Fruit fly (Drosophila melanogaster) whole organism, adult: ENCODE measurements around the gene Spn28B.

ENCODE experiments used
- CG33017 ChIP-seq: fragments of 200-800 bp; sonication (Bioruptor generic); optimal IDR thresholded peaks from 2 replicates; lab custom pipeline; 2018; ENCODE audit warnings: missing biosample characterization, mild to moderate bottlenecking, missing genetic modification characterization, moderate library complexity
- CG5204 ChIP-seq: fragments of 200-800 bp; sonication (Bioruptor generic); optimal IDR thresholded peaks from 2 replicates; lab custom pipeline; 2016; ENCODE audit warnings: missing biosample characterization, missing genetic modification characterization
- Crg-1 ChIP-seq: fragments of 200-800 bp; sonication (Bioruptor generic); optimal IDR thresholded peaks from 2 replicates; lab custom pipeline; 2016; ENCODE audit warnings: missing biosample characterization, missing genetic modification characterization
- Mnt ChIP-seq: fragments of 200-800 bp; sonication (Bioruptor generic); optimal IDR thresholded peaks from 2 replicates; lab custom pipeline; 2016; ENCODE audit warnings: missing biosample characterization, mild to moderate bottlenecking, missing genetic modification characterization
- cic ChIP-seq: fragments of 200-800 bp; sonication (Bioruptor generic); optimal IDR thresholded peaks from 2 replicates; lab custom pipeline; 2017; ENCODE audit warnings: missing biosample characterization, mild to moderate bottlenecking, missing genetic modification characterization, moderate library complexity
- kay ChIP-seq: fragments of 200-800 bp; sonication (Bioruptor generic); peaks from one replicate; lab custom pipeline; 2016; ENCODE audit warnings: missing biosample characterization, missing genetic modification characterization, borderline replicate concordance
- pad ChIP-seq: fragments of 200-800 bp; sonication (Bioruptor generic); optimal IDR thresholded peaks from 3 replicates; lab custom pipeline; 2017; ENCODE audit warnings: missing biosample characterization, missing genetic modification characterization, mild to moderate bottlenecking, moderate library complexity, missing genetic modification reagents

DNA sequence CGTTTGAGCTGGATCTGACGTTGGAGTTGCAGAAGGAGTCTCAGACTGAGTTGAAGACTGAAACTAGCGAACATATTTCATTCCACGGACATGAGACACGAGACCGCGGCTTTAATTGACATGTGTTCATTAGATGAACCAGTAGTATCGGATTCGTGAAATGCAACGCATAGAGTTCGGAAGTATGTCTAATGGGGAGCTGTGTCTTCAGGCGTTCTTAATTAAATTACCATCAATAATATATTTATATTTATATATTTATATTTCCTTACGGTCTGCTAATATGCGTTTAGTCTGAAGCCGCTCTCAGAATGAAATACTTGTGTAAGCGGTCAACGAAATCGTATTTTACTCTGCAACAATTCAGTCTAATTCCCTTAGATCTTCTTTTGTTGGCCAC is at the start of gene Spn28B:
- TF ChIP-seq cic (GFP tag; lab: Kevin White, UChicago) (no peak), pad (GFP tag; lab: Kevin White, UChicago) (no peak), Mnt (GFP tag; lab: Kevin White, UChicago) (no peak), kay (GFP tag; lab: Kevin White, UChicago) (no peak), CG33017 (tag; lab: Kevin White, UChicago) (no peak), CG5204 (GFP tag; lab: Kevin White, UChicago) (no peak), Crg-1 (GFP tag; lab: Kevin White, UChicago) (no peak)
